Fruit fly (Drosophila melanogaster): Measurements from ENCODE around the gene CG32572.
A peak's percentile ranks its signal among the peaks of the same experiment; 100 is the strongest.

CG32572 gene

dm6 chrX:16740606-16741005 lies 19.6 kb downstream of the CG32572 start, which contains the start of gene CG32568:
TSS of gene CG32568 (plus strand) at chrX:16740906.
- TF ChIP-seq CG4424 (GFP tag; optimal IDR thresholded peaks at IDR 0.05), result no peak
- TF ChIP-seq CG6765 (GFP tag; optimal IDR thresholded peaks at IDR 0.05), result no peak
- TF ChIP-seq MBD-R2 (GFP tag; IDR thresholded peaks at IDR 0.05), result no peak
- no peak for TF ChIP-seq CG10209 (GFP tag; optimal IDR thresholded peaks at IDR 0.05)
- TF ChIP-seq nerfin-1 (tag; optimal IDR thresholded peaks at IDR 0.05), result no peak
- TF ChIP-seq NC2α (GFP tag; optimal IDR thresholded peaks at IDR 0.05), result no peak
- TF ChIP-seq Fer1 (GFP tag; optimal IDR thresholded peaks at IDR 0.05), result no peak
- no peak for TF ChIP-seq knrl (GFP tag; IDR thresholded peaks at IDR 0.05; ENCODE audit: partially characterized antibody)
- no peak for TF ChIP-seq Scr (GFP tag; IDR thresholded peaks at IDR 0.05; ENCODE audit: partially characterized antibody)
- no peak for TF ChIP-seq unc-4 (GFP tag; IDR thresholded peaks at IDR 0.05; ENCODE audit: partially characterized antibody)
- TF ChIP-seq Lhr (GFP tag; optimal IDR thresholded peaks at IDR 0.05), result no peak
- no peak for TF ChIP-seq CG15601 (tag; optimal IDR thresholded peaks at IDR 0.05)
- TF ChIP-seq yki (optimal IDR thresholded peaks at IDR 0.05), result no peak
- no peak for TF ChIP-seq CG11560 (tag; IDR thresholded peaks at IDR 0.05)
- TF ChIP-seq CG5953 (GFP tag; IDR thresholded peaks at IDR 0.05), result no peak
- TF ChIP-seq zfh1 (GFP tag; IDR thresholded peaks at IDR 0.05), result no peak
- TF ChIP-seq pros (GFP tag; optimal IDR thresholded peaks at IDR 0.05), result no peak

- no peak for TF ChIP-seq CG14710 (tag; optimal IDR thresholded peaks at IDR 0.05)
- no peak for TF ChIP-seq Sin3A (optimal IDR thresholded peaks at IDR 0.05)
- no peak for TF ChIP-seq caup (GFP tag; optimal IDR thresholded peaks at IDR 0.05; ENCODE audit: severe bottlenecking)
- no peak for TF ChIP-seq slbo (GFP tag; IDR thresholded peaks at IDR 0.05)
- TF ChIP-seq HLH3B (GFP tag; IDR thresholded peaks at IDR 0.05), result no peak
- no peak for TF ChIP-seq CG2116 (GFP tag; optimal IDR thresholded peaks at IDR 0.05)
Measured at dm6 chrX:16742547-16742946, 21.6 kb downstream of the CG32572 start, which contains the start of gene Twdlalpha. TSS of gene Twdlalpha (plus strand) at chrX:16742847.

dm6 chrX:16744345-16744744 lies 23.4 kb downstream of the CG32572 start:
- no peak for TF ChIP-seq Ssrp (tag; optimal IDR thresholded peaks at IDR 0.05)
- TF ChIP-seq CG18011 (GFP tag; optimal IDR thresholded peaks at IDR 0.05), result peak; percentile 96
- TF ChIP-seq CG3847 (GFP tag; IDR thresholded peaks at IDR 0.05), result no peak
- TF ChIP-seq CG6791 (GFP tag; IDR thresholded peaks at IDR 0.05; ENCODE audit: partially characterized antibody), result 0 out of 3 replicates have a peak, but pooled peaks have one; percentile 9
- TF ChIP-seq CTCF (GFP tag; optimal IDR thresholded peaks at IDR 0.05), result peak; percentile 30
- no peak for TF ChIP-seq Mad (GFP tag; optimal IDR thresholded peaks at IDR 0.05)
- no peak for TF ChIP-seq nau (GFP tag; optimal IDR thresholded peaks at IDR 0.05)
- no peak for TF ChIP-seq Oli (tag; optimal IDR thresholded peaks at IDR 0.05)
- no peak for TF ChIP-seq CG7987 (GFP tag; optimal IDR thresholded peaks at IDR 0.05)
- peak; percentile 44 for TF ChIP-seq CG8290 (GFP tag; optimal IDR thresholded peaks at IDR 0.05)
- no peak for TF ChIP-seq CG8290 (tag; optimal IDR thresholded peaks at IDR 0.05)
- TF ChIP-seq CG34224 (GFP tag; IDR thresholded peaks at IDR 0.05; ENCODE audit: partially characterized antibody), result no peak

DNA sequence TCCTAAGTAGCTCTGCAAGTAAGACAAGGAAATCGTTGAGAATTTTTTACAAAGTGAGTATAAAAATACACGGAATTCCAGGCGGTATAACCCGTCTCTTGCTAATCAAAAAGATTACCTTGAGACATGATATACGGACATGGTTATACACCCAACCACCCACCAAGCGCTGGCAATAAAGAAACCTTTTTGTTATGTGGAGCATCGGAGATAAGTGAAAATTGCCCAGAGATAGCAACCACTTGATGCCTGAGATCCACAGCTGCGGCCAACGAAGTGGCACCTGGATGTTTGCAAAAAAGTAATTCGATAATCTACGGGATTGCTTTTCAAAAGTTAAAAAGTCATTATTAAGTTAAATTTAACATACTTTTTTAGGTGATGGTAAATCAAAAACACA lies 25.0 kb downstream of the CG32572 start:
- TF ChIP-seq GATAe (GFP tag; conservative IDR thresholded peaks at IDR 0.05) (0 out of 2 replicates have a peak, but pooled peaks have one; percentile 18), CG11696 (GFP tag; IDR thresholded peaks at IDR 0.05) (peak; percentile 45; the same call in 1 of the 2 replicates), CG3726 (GFP tag; IDR thresholded peaks at IDR 0.05) (no peak), sd (tag; optimal IDR thresholded peaks at IDR 0.05) (peak; percentile 48), sug (tag; optimal IDR thresholded peaks at IDR 0.05) (peak; percentile 85), grn (GFP tag; optimal IDR thresholded peaks at IDR 0.05) (peak; percentile 28), CG34376 (GFP tag; optimal IDR thresholded peaks at IDR 0.05) (peak; percentile 16), H2.0 (GFP tag; IDR thresholded peaks at IDR 0.05) (no peak), cg (GFP tag; optimal IDR thresholded peaks at IDR 0.05) (no peak), exex (tag; optimal IDR thresholded peaks at IDR 0.05) (peak; percentile 64), CG14860 (GFP tag; IDR thresholded peaks at IDR 0.05; ENCODE audit: partially characterized antibody) (no peak), CG9876 (GFP tag; optimal IDR thresholded peaks at IDR 0.05) (no peak), CG11398 (GFP tag; optimal IDR thresholded peaks at IDR 0.05) (no peak)
